Worm (Caenorhabditis elegans): ENCODE data around the gene ragc-1.

Gene ragc-1

DNA sequence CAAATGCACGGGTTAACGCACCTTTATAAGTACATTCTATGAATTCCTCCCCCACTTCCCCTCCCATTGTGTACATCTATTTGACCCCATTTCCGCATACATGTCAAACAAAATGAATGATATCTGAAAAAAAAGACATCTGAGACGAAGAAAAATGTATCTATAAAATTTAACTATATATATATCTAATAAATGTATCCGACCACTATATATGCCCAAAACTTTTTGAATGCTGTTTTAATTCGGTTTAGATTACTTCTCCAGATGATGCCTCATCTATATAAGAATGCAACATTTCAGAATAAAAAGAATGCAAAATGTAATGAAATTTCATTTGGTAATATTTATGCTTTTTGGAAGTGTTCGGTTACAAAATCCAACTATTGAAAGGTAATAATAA lies 26.2 kb downstream of the ragc-1 start, which contains the start of gene rib-1:
Gene rib-1, plus strand, starts transcription at position 301 of the 400 bp plus-strand sequence.
- TF ChIP-seq tbx-11 (GFP tag; IDR thresholded peaks at IDR 0.05) (no peak), flt-1 (GFP tag; IDR thresholded peaks at IDR 0.05) (no peak), aly-1 (tag; optimal IDR thresholded peaks at IDR 0.05) (no peak), F13C5.2 (tag; optimal IDR thresholded peaks at IDR 0.05) (no peak), ceh-13 (GFP tag; optimal IDR thresholded peaks at IDR 0.05) (no peak), tbx-37 (GFP tag; conservative IDR thresholded peaks at IDR 0.05) (no peak), ama-1 (optimal IDR thresholded peaks at IDR 0.05) (no peak)

DNA sequence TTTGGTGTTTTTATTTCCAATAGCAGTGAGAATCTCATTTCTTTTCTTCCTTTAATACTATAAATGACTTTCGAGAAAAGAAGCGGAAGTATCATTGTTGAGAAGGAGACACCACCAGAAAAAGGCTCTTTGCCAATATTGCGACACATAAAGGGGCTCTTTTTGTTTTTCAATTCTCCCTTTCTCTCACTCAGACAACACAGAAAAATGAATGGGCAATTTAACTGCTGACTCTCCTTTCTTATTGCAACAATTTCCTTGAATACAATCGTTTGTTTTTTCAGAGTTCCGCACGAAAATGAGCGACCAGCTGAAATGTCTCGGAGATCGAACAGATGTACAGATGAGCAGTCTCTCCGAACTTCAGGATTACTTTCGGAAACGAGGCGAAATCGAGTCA lies 30.4 kb downstream of the ragc-1 start:
- TF ChIP-seq sea-1 (GFP tag; conservative IDR thresholded peaks at IDR 0.05) (no peak), aly-1 (tag; optimal IDR thresholded peaks at IDR 0.05) (no peak), ceh-36 (tag; optimal IDR thresholded peaks at IDR 0.05) (no peak), tbx-37 (GFP tag; conservative IDR thresholded peaks at IDR 0.05) (no peak), pes-1 (GFP tag; IDR thresholded peaks at IDR 0.05) (no peak), tbx-11 (GFP tag; IDR thresholded peaks at IDR 0.05) (no peak)

DNA sequence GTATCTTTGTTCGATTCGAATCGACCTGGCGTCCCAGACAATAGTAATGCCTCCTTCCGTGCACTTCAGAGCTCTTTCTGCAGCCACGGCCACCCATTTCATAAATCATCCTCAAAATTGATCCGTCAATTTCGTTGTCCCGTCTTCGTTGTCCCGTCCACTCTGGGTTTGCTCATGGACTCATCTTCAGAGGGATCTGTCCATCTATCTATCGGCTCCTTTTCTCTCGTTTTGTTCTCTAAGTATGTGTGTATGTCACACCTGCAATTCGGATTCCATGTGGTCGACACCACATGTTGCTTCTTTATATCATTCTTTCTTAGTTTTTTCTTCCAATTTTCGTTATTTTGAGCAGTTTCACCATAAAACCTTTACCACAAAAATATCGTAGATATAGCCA lies 32.2 kb downstream of the ragc-1 start:
- TF ChIP-seq B0310.2 (tag; optimal IDR thresholded peaks at IDR 0.05) (no peak), ceh-13 (GFP tag; optimal IDR thresholded peaks at IDR 0.05) (no peak), hmg-4 (GFP tag; optimal IDR thresholded peaks at IDR 0.05) (no peak), F13C5.2 (tag; optimal IDR thresholded peaks at IDR 0.05) (no peak), tbx-11 (GFP tag; IDR thresholded peaks at IDR 0.05) (no peak), sea-1 (GFP tag; conservative IDR thresholded peaks at IDR 0.05) (no peak), ama-1 (optimal IDR thresholded peaks at IDR 0.05) (no peak), hmbx-1 (tag; optimal IDR thresholded peaks at IDR 0.05) (no peak)

DNA sequence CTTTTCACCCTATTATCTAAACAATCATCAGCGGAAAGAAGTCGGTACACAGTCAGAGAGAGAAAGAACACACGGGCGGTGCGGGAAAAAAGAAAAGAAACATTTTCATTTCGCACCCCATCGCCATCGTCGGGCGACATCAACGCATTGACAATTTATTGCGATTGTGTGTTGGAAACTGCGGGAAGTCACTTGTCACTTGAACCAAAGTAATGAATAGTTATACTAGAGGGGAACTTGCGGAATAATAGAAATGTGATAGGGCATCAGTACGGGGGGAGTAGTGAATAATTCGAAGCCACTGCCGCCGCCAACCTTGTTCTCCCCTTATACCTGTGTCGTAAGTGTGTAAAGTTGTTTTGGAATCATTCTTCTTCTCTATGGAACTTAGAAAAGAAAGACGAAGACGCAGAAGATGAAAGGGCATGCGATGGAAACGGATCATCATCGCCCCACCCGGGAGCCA lies 33.3 kb downstream of the ragc-1 start:
- TF ChIP-seq ama-1 (optimal IDR thresholded peaks at IDR 0.05) (no peak), aly-1 (tag; optimal IDR thresholded peaks at IDR 0.05) (no peak), ceh-36 (tag; optimal IDR thresholded peaks at IDR 0.05) (no peak), hmbx-1 (tag; optimal IDR thresholded peaks at IDR 0.05) (no peak), tbx-37 (GFP tag; conservative IDR thresholded peaks at IDR 0.05) (no peak), tra-4 (tag; optimal IDR thresholded peaks at IDR 0.05) (no peak), ets-7 (tag; optimal IDR thresholded peaks at IDR 0.05) (no peak), hnd-1 (tag; optimal IDR thresholded peaks at IDR 0.05) (no peak), hmg-4 (GFP tag; optimal IDR thresholded peaks at IDR 0.05) (no peak), scrt-1 (GFP tag; IDR thresholded peaks at IDR 0.05) (no peak), ceh-13 (GFP tag; optimal IDR thresholded peaks at IDR 0.05) (no peak), B0310.2 (tag; optimal IDR thresholded peaks at IDR 0.05) (no peak), sea-1 (GFP tag; conservative IDR thresholded peaks at IDR 0.05) (no peak), flt-1 (GFP tag; IDR thresholded peaks at IDR 0.05) (no peak), tbx-11 (GFP tag; IDR thresholded peaks at IDR 0.05) (no peak), F13C5.2 (tag; optimal IDR thresholded peaks at IDR 0.05) (no peak)

DNA sequence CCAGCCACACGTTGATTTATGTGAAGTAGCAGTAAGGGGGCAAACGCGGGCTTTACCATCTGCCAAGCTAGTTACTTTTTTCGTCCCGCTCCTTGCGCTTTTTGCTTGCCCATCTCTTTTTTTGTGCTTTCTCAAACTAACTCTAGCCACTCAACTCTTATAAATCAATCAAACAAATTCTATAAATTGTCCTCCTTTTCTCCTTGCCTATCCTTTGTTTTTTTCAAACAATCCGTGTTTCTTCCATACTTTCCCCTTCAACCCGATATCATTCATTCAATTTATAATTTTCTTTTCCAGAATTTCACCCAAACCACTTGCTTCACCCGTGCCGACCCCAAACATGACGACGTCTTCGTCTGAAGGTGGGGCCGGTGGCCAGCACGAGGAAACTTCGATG lies 34.5 kb downstream of the ragc-1 start, which contains the start of gene srgp-1:
Gene srgp-1, plus strand, starts transcription at position 301 of the 400 bp plus-strand sequence.
- TF ChIP-seq tra-4 (tag; optimal IDR thresholded peaks at IDR 0.05) (no peak), ceh-13 (GFP tag; optimal IDR thresholded peaks at IDR 0.05) (no peak), F13C5.2 (tag; optimal IDR thresholded peaks at IDR 0.05) (no peak), sea-1 (GFP tag; conservative IDR thresholded peaks at IDR 0.05) (no peak), flt-1 (GFP tag; IDR thresholded peaks at IDR 0.05) (no peak), ceh-36 (tag; optimal IDR thresholded peaks at IDR 0.05) (no peak), pes-1 (GFP tag; IDR thresholded peaks at IDR 0.05) (no peak), ets-7 (tag; optimal IDR thresholded peaks at IDR 0.05) (no peak), tbx-37 (GFP tag; conservative IDR thresholded peaks at IDR 0.05) (no peak), B0310.2 (tag; optimal IDR thresholded peaks at IDR 0.05) (no peak), hmg-4 (GFP tag; optimal IDR thresholded peaks at IDR 0.05) (no peak), hmbx-1 (tag; optimal IDR thresholded peaks at IDR 0.05) (no peak)

DNA sequence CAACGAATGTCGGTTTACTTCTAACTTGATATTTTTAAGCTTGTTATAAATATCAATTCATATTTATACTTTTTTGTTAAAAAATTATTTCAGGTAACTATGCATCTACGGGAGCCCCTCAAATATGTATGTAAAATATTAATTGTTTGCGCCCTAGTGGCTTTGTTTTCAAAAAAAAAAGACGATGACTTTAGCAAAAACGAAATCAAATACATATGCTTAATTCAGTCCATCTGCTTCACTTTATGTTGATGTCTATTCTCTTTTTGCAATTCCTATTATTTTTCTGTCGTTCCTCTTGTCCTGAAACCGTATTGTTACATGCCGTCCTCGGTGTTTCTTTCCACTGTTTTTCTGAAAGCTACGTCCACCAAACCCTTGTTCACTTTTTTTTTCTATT lies 34.9 kb downstream of the ragc-1 start:
- TF ChIP-seq ama-1 (optimal IDR thresholded peaks at IDR 0.05) (no peak), ets-7 (tag; optimal IDR thresholded peaks at IDR 0.05) (no peak), tbx-37 (GFP tag; conservative IDR thresholded peaks at IDR 0.05) (no peak), ceh-13 (GFP tag; optimal IDR thresholded peaks at IDR 0.05) (no peak), B0310.2 (tag; optimal IDR thresholded peaks at IDR 0.05) (no peak), flt-1 (GFP tag; IDR thresholded peaks at IDR 0.05) (no peak), tra-4 (tag; optimal IDR thresholded peaks at IDR 0.05) (no peak), hmg-4 (GFP tag; optimal IDR thresholded peaks at IDR 0.05) (no peak), scrt-1 (GFP tag; IDR thresholded peaks at IDR 0.05) (no peak), ceh-36 (tag; optimal IDR thresholded peaks at IDR 0.05) (no peak), pes-1 (GFP tag; IDR thresholded peaks at IDR 0.05) (no peak), F13C5.2 (tag; optimal IDR thresholded peaks at IDR 0.05) (no peak), hmbx-1 (tag; optimal IDR thresholded peaks at IDR 0.05) (no peak), hnd-1 (tag; optimal IDR thresholded peaks at IDR 0.05) (no peak), sea-1 (GFP tag; conservative IDR thresholded peaks at IDR 0.05) (no peak), tbx-11 (GFP tag; IDR thresholded peaks at IDR 0.05) (no peak)

DNA sequence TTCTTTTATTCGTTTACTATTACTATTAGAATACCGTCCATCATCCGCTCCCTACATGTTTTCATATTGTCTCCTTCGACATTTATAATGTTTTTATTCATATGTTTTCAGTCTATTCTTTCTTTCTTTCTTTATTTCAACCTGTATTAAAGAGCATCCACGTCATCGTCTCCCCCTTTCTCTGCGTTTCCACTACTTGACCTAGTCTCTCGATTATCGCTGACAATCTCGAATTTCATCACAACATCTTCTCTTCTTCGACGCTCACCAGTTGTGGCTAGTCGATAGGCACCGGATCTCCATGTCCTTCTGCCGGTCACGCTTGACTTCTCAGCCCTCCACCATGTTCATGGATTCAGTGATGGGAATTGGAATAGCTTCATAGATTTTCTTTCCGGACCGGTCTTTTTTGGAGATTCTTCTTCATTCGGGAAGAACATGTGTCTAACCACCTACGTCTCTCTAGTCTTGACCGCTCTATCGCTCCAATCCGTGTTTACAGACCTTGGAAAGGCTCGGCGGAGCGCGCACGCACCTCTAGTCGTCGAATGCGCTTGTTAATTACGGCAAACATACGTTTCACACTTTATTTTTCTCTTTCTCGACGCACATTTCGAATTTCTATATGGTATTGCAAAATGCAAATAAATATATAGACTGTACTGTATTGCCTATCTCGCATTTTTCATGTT lies 36.3 kb downstream of the ragc-1 start:
- TF ChIP-seq ceh-13 (GFP tag; optimal IDR thresholded peaks at IDR 0.05): no peak
- TF ChIP-seq hnd-1 (tag; optimal IDR thresholded peaks at IDR 0.05): no peak
- no peak for TF ChIP-seq flt-1 (GFP tag; IDR thresholded peaks at IDR 0.05)
- no peak for TF ChIP-seq ama-1 (optimal IDR thresholded peaks at IDR 0.05)
- TF ChIP-seq F13C5.2 (tag; optimal IDR thresholded peaks at IDR 0.05): no peak
- no peak for TF ChIP-seq tbx-11 (GFP tag; IDR thresholded peaks at IDR 0.05)
- no peak for TF ChIP-seq ets-7 (tag; optimal IDR thresholded peaks at IDR 0.05)
- no peak for TF ChIP-seq hmg-4 (GFP tag; optimal IDR thresholded peaks at IDR 0.05)
- TF ChIP-seq ceh-36 (tag; optimal IDR thresholded peaks at IDR 0.05): no peak
- no peak for TF ChIP-seq sea-1 (GFP tag; conservative IDR thresholded peaks at IDR 0.05)
- TF ChIP-seq pes-1 (GFP tag; IDR thresholded peaks at IDR 0.05): no peak
- no peak for TF ChIP-seq tbx-37 (GFP tag; conservative IDR thresholded peaks at IDR 0.05)
- no peak for TF ChIP-seq tra-4 (tag; optimal IDR thresholded peaks at IDR 0.05)
- no peak for TF ChIP-seq aly-1 (tag; optimal IDR thresholded peaks at IDR 0.05)
- no peak for TF ChIP-seq scrt-1 (GFP tag; IDR thresholded peaks at IDR 0.05)
- no peak for TF ChIP-seq B0310.2 (tag; optimal IDR thresholded peaks at IDR 0.05)
- TF ChIP-seq hmbx-1 (tag; optimal IDR thresholded peaks at IDR 0.05): no peak
